Worm (Caenorhabditis elegans): ENCODE results near the gene C09H10.5.
A peak's percentile ranks its signal among the peaks of the same experiment; 100 is the strongest.

Gene C09H10.5

ce11 chrII:11142571-11142970 lies 39.0 kb upstream of the C09H10.5 start, which contains the start of gene arrd-6:
Gene arrd-6, plus strand, starts transcription at chrII:11142739.
- TF ChIP-seq lin-14 (GFP tag; optimal IDR thresholded peaks at IDR 0.05) (peak; percentile 64), egl-13 (tag; optimal IDR thresholded peaks at IDR 0.05) (no peak)

- TF ChIP-seq lin-15B (tag; optimal IDR thresholded peaks at IDR 0.05) (no peak), zip-4 (GFP tag; optimal IDR thresholded peaks at IDR 0.05) (no peak), elt-3 (tag; optimal IDR thresholded peaks at IDR 0.05) (no peak), ces-1 (GFP tag; optimal IDR thresholded peaks at IDR 0.05) (no peak), mab-9 (GFP tag; IDR thresholded peaks at IDR 0.05) (no peak)
These were observed 36.6 kb upstream of the C09H10.5 start, which contains the start of gene F40F8.4 for ce11 chrII:11140140-11140539. Gene F40F8.4, minus strand, starts transcription at chrII:11140240.

- TF ChIP-seq mab-9 (GFP tag; IDR thresholded peaks at IDR 0.05) (no peak), aha-1 (tag; optimal IDR thresholded peaks at IDR 0.05) (no peak), ztf-11 (tag; optimal IDR thresholded peaks at IDR 0.05) (no peak), jun-1 (tag; optimal IDR thresholded peaks at IDR 0.05) (no peak), pqm-1 (tag; optimal IDR thresholded peaks at IDR 0.05) (no peak), isw-1 (GFP tag; IDR thresholded peaks at IDR 0.05) (no peak), tbx-2 (tag; optimal IDR thresholded peaks at IDR 0.05) (no peak), nhr-90 (tag; optimal IDR thresholded peaks at IDR 0.05; ENCODE audit: poor library complexity) (no peak), zag-1 (tag; optimal IDR thresholded peaks at IDR 0.05) (no peak), swsn-7 (tag; optimal IDR thresholded peaks at IDR 0.05) (no peak), ztf-4 (tag; optimal IDR thresholded peaks at IDR 0.05) (no peak), nhr-84 (tag; optimal IDR thresholded peaks at IDR 0.05) (no peak), aly-2 (tag; optimal IDR thresholded peaks at IDR 0.05) (no peak), unc-130 (tag; optimal IDR thresholded peaks at IDR 0.05) (no peak), lin-15B (tag; optimal IDR thresholded peaks at IDR 0.05) (no peak), lin-39 (tag; optimal IDR thresholded peaks at IDR 0.05) (peak; percentile 39), elt-3 (tag; optimal IDR thresholded peaks at IDR 0.05) (no peak), F16B12.6 (tag; optimal IDR thresholded peaks at IDR 0.05) (no peak), snpc-4 (tag; optimal IDR thresholded peaks at IDR 0.05) (no peak), lsy-2 (tag; optimal IDR thresholded peaks at IDR 0.05) (peak; percentile 31 to 57), efl-1 (optimal IDR thresholded peaks at IDR 0.05) (peak in 1 of 2 experiments; percentile 4), efl-1 (GFP tag; optimal IDR thresholded peaks at IDR 0.05 in 1 of 2) (peak in 1 of 2 experiments; percentile 85), zip-4 (GFP tag; optimal IDR thresholded peaks at IDR 0.05) (no peak), C16A3.4 (tag; optimal IDR thresholded peaks at IDR 0.05) (no peak), nhr-19 (GFP tag; conservative IDR thresholded peaks at IDR 0.05) (0 out of 2 replicates have a peak, but pooled peaks have one; percentile 24), C34B4.2 (tag; optimal IDR thresholded peaks at IDR 0.05) (no peak), mdl-1 (tag; optimal IDR thresholded peaks at IDR 0.05) (no peak), irx-1 (tag; optimal IDR thresholded peaks at IDR 0.05) (no peak), alr-1 (tag; optimal IDR thresholded peaks at IDR 0.05; ENCODE audit: borderline replicate concordance) (no peak), vab-15 (tag; optimal IDR thresholded peaks at IDR 0.05) (peak; percentile 22), hpl-2 (GFP tag; optimal IDR thresholded peaks at IDR 0.05) (no peak), lin-35 (GFP tag; optimal IDR thresholded peaks at IDR 0.05) (peak in 1 of 2 experiments; percentile 13), Y116A8C.19 (tag; optimal IDR thresholded peaks at IDR 0.05; ENCODE audit: borderline replicate concordance) (no peak), dpl-1 (GFP tag; optimal IDR thresholded peaks at IDR 0.05) (no peak), nhr-77 (tag; optimal IDR thresholded peaks at IDR 0.05) (no peak), unc-62 (GFP tag; optimal IDR thresholded peaks at IDR 0.05) (no peak), xbp-1 (tag; optimal IDR thresholded peaks at IDR 0.05) (no peak), grh-1 (GFP tag; IDR thresholded peaks at IDR 0.05) (no peak), sptf-1 (tag; optimal IDR thresholded peaks at IDR 0.05) (no peak), ceh-90 (tag; optimal IDR thresholded peaks at IDR 0.05) (no peak), nhr-85 (tag) (no peak), fkh-8 (tag; optimal IDR thresholded peaks at IDR 0.05) (no peak), lin-13 (GFP tag; optimal IDR thresholded peaks at IDR 0.05) (no peak), nhr-28 (tag; optimal IDR thresholded peaks at IDR 0.05) (no peak), mep-1 (tag; optimal IDR thresholded peaks at IDR 0.05) (no peak), hlh-4 (tag; optimal IDR thresholded peaks at IDR 0.05) (no peak), snu-23 (GFP tag; optimal IDR thresholded peaks at IDR 0.05) (peak; percentile 11)
These were observed 32.2 kb upstream of the C09H10.5 start for ce11 chrII:11135773-11136172.
